Fruit fly (Drosophila melanogaster) whole organism, embryonic: ENCODE measurements around the gene yellow-f.
A peak's percentile ranks its signal among the peaks of the same experiment; 100 is the strongest.

Source experiments
- Awh ChIP-seq: fragments of 200-800 bp; sonication (Bioruptor generic); IDR thresholded peaks from 2 replicates; pipeline ENCODE4, ENCODE4 v1.3.6; 2022; ENCODE audit warnings: missing biosample characterization, missing genetic modification characterization
- Bteb2 ChIP-seq: fragments of 200-800 bp; sonication (Bioruptor generic); optimal IDR thresholded peaks from 2 replicates; lab custom pipeline; 2016; ENCODE audit warnings: missing biosample characterization, missing genetic modification characterization
- CG12769 ChIP-seq: fragments of 200-800 bp; sonication (Bioruptor generic); optimal IDR thresholded peaks from 2 replicates; lab custom pipeline; 2019; ENCODE audit warnings: missing biosample characterization, mild to moderate bottlenecking, missing genetic modification characterization, moderate library complexity
- CG13287 ChIP-seq: fragments of 200-800 bp; sonication (Bioruptor generic); IDR thresholded peaks from 2 replicates; pipeline ENCODE4 v1.3.6; 2022; ENCODE audit warnings: missing biosample characterization, missing genetic modification characterization; ENCODE audit not compliant: partially characterized antibody
- CG14710 ChIP-seq: fragments of 200-800 bp; sonication (Bioruptor generic); optimal IDR thresholded peaks from 3 replicates; lab custom pipeline; 2019; ENCODE audit warnings: missing biosample characterization, mild to moderate bottlenecking, missing genetic modification characterization, moderate library complexity
- CG14860 ChIP-seq: fragments of 200-800 bp; sonication (Bioruptor generic); IDR thresholded peaks from 3 replicates; pipeline ENCODE4 v1.3.6; 2022; ENCODE audit warnings: missing biosample characterization, missing genetic modification characterization; ENCODE audit not compliant: partially characterized antibody
- CG18011 ChIP-seq: fragments of 200-800 bp; sonication (Bioruptor generic); optimal IDR thresholded peaks from 2 replicates; lab custom pipeline; 2017; ENCODE audit warnings: missing biosample characterization, missing genetic modification characterization, mild to moderate bottlenecking, moderate library complexity, missing genotype
- CG2712 ChIP-seq: fragments of 200-800 bp; optimal IDR thresholded peaks from 3 replicates; lab custom pipeline; 2019; ENCODE audit warnings: missing biosample characterization, mild to moderate bottlenecking, missing genetic modification characterization, moderate library complexity
- CG2875 ChIP-seq: fragments of 200-800 bp; sonication (Bioruptor generic); optimal IDR thresholded peaks from 2 replicates; lab custom pipeline; 2017; ENCODE audit warnings: missing biosample characterization, mild to moderate bottlenecking, missing genetic modification characterization, missing genetic modification reagents
- CG3726 ChIP-seq: fragments of 200-800 bp; sonication (Bioruptor generic); IDR thresholded peaks from 3 replicates; pipeline ENCODE4, ENCODE4 v1.3.6; 2022; ENCODE audit warnings: missing biosample characterization, missing genetic modification characterization
- CG4854 ChIP-seq: fragments of 200-800 bp; sonication (Bioruptor generic); optimal IDR thresholded peaks from 2 replicates; lab custom pipeline; 2016; ENCODE audit warnings: missing biosample characterization, missing genetic modification characterization, inconsistent platforms
- CG6175 ChIP-seq: fragments of 200-800 bp; sonication (Bioruptor generic); IDR thresholded peaks from 3 replicates; pipeline ENCODE4 v1.3.6; 2022; ENCODE audit warnings: missing biosample characterization, missing genetic modification characterization
- CG6654 ChIP-seq: fragments of 200-800 bp; sonication (Bioruptor generic); optimal IDR thresholded peaks from 2 replicates; lab custom pipeline; 2017; ENCODE audit warnings: missing biosample characterization, mild to moderate bottlenecking, missing genetic modification characterization
- CG7372 ChIP-seq: fragments of 200-800 bp; sonication (Bioruptor generic); IDR thresholded peaks from 2 replicates; pipeline ENCODE4 v1.3.6; 2022; ENCODE audit warnings: missing biosample characterization, missing genetic modification characterization
- CG7928 ChIP-seq: fragments of 200-800 bp; sonication (Bioruptor generic); optimal IDR thresholded peaks from 2 replicates; lab custom pipeline; 2017; ENCODE audit warnings: missing biosample characterization, mild to moderate bottlenecking, missing genetic modification characterization
- CG8281 ChIP-seq: fragments of 200-800 bp; sonication (Bioruptor generic); optimal IDR thresholded peaks from 2 replicates; lab custom pipeline; 2018; ENCODE audit warnings: missing biosample characterization, mild to moderate bottlenecking, missing genetic modification characterization, moderate library complexity
- CG8290 ChIP-seq, 3 experiments: fragments of 200-800 bp; sonication (Bioruptor generic); optimal IDR thresholded peaks; 2 replicates each; lab custom pipeline; 2016 to 2019; ENCODE audit warnings: missing biosample characterization in 3 of 3, missing genetic modification characterization in 3 of 3, mild to moderate bottlenecking in 2 of 3, moderate library complexity in 1 of 3
- CG8478 ChIP-seq: fragments of >200 bp; optimal IDR thresholded peaks from 2 replicates; lab custom pipeline; 2018
- CG9437 ChIP-seq: fragments of 200-800 bp; sonication (Bioruptor generic); optimal IDR thresholded peaks from 2 replicates; lab custom pipeline; 2018; ENCODE audit warnings: missing biosample characterization, mild to moderate bottlenecking, missing genetic modification characterization
- CG9817 ChIP-seq: fragments of 200-800 bp; sonication (Bioruptor generic); optimal IDR thresholded peaks from 2 replicates; lab custom pipeline; 2018; ENCODE audit warnings: missing biosample characterization, mild to moderate bottlenecking, missing genetic modification characterization, moderate library complexity
- Hr78 ChIP-seq, 2 experiments: fragments of 200-800 bp in 1 of 2; fragments of >200 bp in 1 of 2; sonication (Bioruptor generic) in 1 of 2; optimal IDR thresholded peaks; 2 replicates each; lab custom pipeline; 2017 to 2019; ENCODE audit warnings: missing biosample characterization in 2 of 2, missing genetic modification characterization in 2 of 2, mild to moderate bottlenecking in 1 of 2, moderate library complexity in 1 of 2
- MBD-R2 ChIP-seq: fragments of 200-800 bp; sonication (Bioruptor generic); IDR thresholded peaks from 2 replicates; pipeline ENCODE4 v1.3.6; 2022; ENCODE audit warnings: missing biosample characterization, missing genetic modification characterization
- Med ChIP-seq: fragments of 200-800 bp; sonication (Bioruptor generic); peaks from one replicate; lab custom pipeline; 2016; ENCODE audit warnings: missing biosample characterization, missing genetic modification characterization, mild to moderate bottlenecking, inconsistent platforms, moderate library complexity
- Mrtf ChIP-seq: fragments of 200-800 bp; sonication (Bioruptor generic); IDR thresholded peaks from 3 replicates; pipeline ENCODE4 v1.3.6; 2022; ENCODE audit warnings: missing biosample characterization, missing genetic modification characterization
- Sox102F ChIP-seq: fragments of 200-800 bp; sonication (Bioruptor generic); optimal IDR thresholded peaks from 2 replicates; lab custom pipeline; 2018; ENCODE audit warnings: missing biosample characterization, mild to moderate bottlenecking, missing genetic modification characterization, moderate library complexity
- Taf1 ChIP-seq: fragments of 200-800 bp; sonication (Bioruptor generic); IDR thresholded peaks from 2 replicates; pipeline ENCODE4 v1.3.6; 2022; ENCODE audit warnings: missing biosample characterization, missing genetic modification characterization
- Trl ChIP-seq, 3 experiments: fragments of >200 bp in 2 of 3; fragments of 200-800 bp in 1 of 3; sonication (Bioruptor generic) in 1 of 3; optimal IDR thresholded peaks; 2 replicates in 1 of 3; 3 replicates in 2 of 3; lab custom pipeline; 2016 to 2017; ENCODE audit warnings: missing biosample characterization in 1 of 3, missing genetic modification characterization in 1 of 3
- al ChIP-seq: fragments of 200-800 bp; sonication (Bioruptor generic); IDR thresholded peaks from 2 replicates; pipeline ENCODE4 v1.3.6; 2022; ENCODE audit warnings: missing biosample characterization, missing genetic modification characterization
- amos ChIP-seq: fragments of 200-800 bp; sonication (Bioruptor generic); IDR thresholded peaks from 2 replicates; pipeline ENCODE4 v1.3.6; 2022; ENCODE audit warnings: missing biosample characterization, missing genetic modification characterization; ENCODE audit not compliant: partially characterized antibody
- ap ChIP-seq: fragments of 200-800 bp; sonication (Bioruptor generic); IDR thresholded peaks from 2 replicates; pipeline ENCODE4 v1.3.6; 2022; ENCODE audit warnings: missing biosample characterization, missing genetic modification characterization
- ato ChIP-seq: fragments of 200-800 bp; sonication (Bioruptor generic); IDR thresholded peaks from 2 replicates; pipeline ENCODE4 v1.3.6; 2022; ENCODE audit warnings: missing biosample characterization, missing genetic modification characterization; ENCODE audit not compliant: partially characterized antibody
- bsh ChIP-seq, 2 experiments: fragments of 200-800 bp; sonication (Bioruptor generic); optimal IDR thresholded peaks; 2 replicates each; lab custom pipeline; 2017 to 2018; ENCODE audit warnings: mild to moderate bottlenecking in 2 of 2, missing biosample characterization in 2 of 2, missing genetic modification characterization in 2 of 2, moderate library complexity in 1 of 2
- chinmo ChIP-seq: fragments of 200-800 bp; sonication (Bioruptor generic); IDR thresholded peaks from 4 replicates; pipeline ENCODE4 v1.3.6; 2022; ENCODE audit warnings: missing biosample characterization, missing genetic modification characterization; ENCODE audit not compliant: partially characterized antibody
- cwo ChIP-seq: fragments of 200-800 bp; sonication (Bioruptor generic); optimal IDR thresholded peaks from 3 replicates; lab custom pipeline; 2017; ENCODE audit warnings: missing biosample characterization, missing genetic modification characterization, mild to moderate bottlenecking, moderate library complexity, missing genetic modification reagents
- eve ChIP-seq, 2 experiments: fragments of >200 bp; optimal IDR thresholded peaks; 2 replicates each; lab custom pipeline; 2017; ENCODE audit warnings: missing biosample characterization in 2 of 2, missing genetic modification characterization in 2 of 2
- ewg ChIP-seq: fragments of 200-800 bp; sonication (Bioruptor generic); optimal IDR thresholded peaks from 3 replicates; lab custom pipeline; 2017; ENCODE audit warnings: mild to moderate bottlenecking, missing biosample characterization, missing genetic modification reagents, missing genetic modification characterization
- fd3F ChIP-seq: fragments of 200-800 bp; sonication (Bioruptor generic); optimal IDR thresholded peaks from 2 replicates; lab custom pipeline; 2018; ENCODE audit warnings: missing biosample characterization, mild to moderate bottlenecking, missing genetic modification characterization, moderate library complexity
- fd64A ChIP-seq: fragments of 200-800 bp; sonication (Bioruptor generic); optimal IDR thresholded peaks from 3 replicates; lab custom pipeline; 2018; ENCODE audit warnings: missing biosample characterization, mild to moderate bottlenecking, missing genetic modification characterization
- her ChIP-seq: fragments of 200-800 bp; sonication (Bioruptor generic); optimal IDR thresholded peaks from 2 replicates; lab custom pipeline; 2016; ENCODE audit warnings: missing biosample characterization, missing genetic modification characterization
- ind ChIP-seq: fragments of 200-800 bp; sonication (Bioruptor generic); optimal IDR thresholded peaks from 3 replicates; lab custom pipeline; 2016; ENCODE audit warnings: missing biosample characterization, missing genetic modification characterization
- jigr1 ChIP-seq: fragments of 200-800 bp; sonication (Bioruptor generic); IDR thresholded peaks from 3 replicates; pipeline ENCODE4 v1.3.6; 2022; ENCODE audit warnings: missing biosample characterization, missing genetic modification characterization
- lola ChIP-seq, 3 experiments: fragments of >200 bp in 2 of 3; fragments of 200-800 bp in 1 of 3; sonication (Bioruptor generic) in 1 of 3; optimal IDR thresholded peaks; 2 replicates each; lab custom pipeline; 2017 to 2019; ENCODE audit warnings: missing biosample characterization in 3 of 3, missing genetic modification characterization in 3 of 3, mild to moderate bottlenecking in 1 of 3, moderate library complexity in 1 of 3
- mirr ChIP-seq: fragments of 200-800 bp; sonication (Bioruptor generic); optimal IDR thresholded peaks from 3 replicates; lab custom pipeline; 2018; ENCODE audit warnings: missing biosample characterization, mild to moderate bottlenecking, missing genetic modification characterization
- pita ChIP-seq: fragments of 200-800 bp; sonication (Bioruptor generic); optimal IDR thresholded peaks from 2 replicates; lab custom pipeline; 2017; ENCODE audit warnings: missing biosample characterization, mild to moderate bottlenecking, missing genetic modification characterization
- sima ChIP-seq: fragments of 200-800 bp; sonication (Bioruptor generic); optimal IDR thresholded peaks from 2 replicates; lab custom pipeline; 2016; ENCODE audit warnings: missing biosample characterization, missing genetic modification characterization
- so ChIP-seq: fragments of 200-800 bp; sonication (Bioruptor generic); IDR thresholded peaks from 3 replicates; pipeline ENCODE4 v1.3.6; 2022; ENCODE audit warnings: missing biosample characterization, missing genetic modification characterization
- trh ChIP-seq: fragments of 200-800 bp; sonication (Bioruptor generic); optimal IDR thresholded peaks from 2 replicates; lab custom pipeline; 2016; ENCODE audit warnings: missing biosample characterization, missing genetic modification characterization
- twi ChIP-seq: fragments of 200-800 bp; optimal IDR thresholded peaks from 2 replicates; lab custom pipeline; 2019; ENCODE audit warnings: missing biosample characterization, mild to moderate bottlenecking, missing genetic modification characterization, moderate library complexity

yellow-f gene

DNA sequence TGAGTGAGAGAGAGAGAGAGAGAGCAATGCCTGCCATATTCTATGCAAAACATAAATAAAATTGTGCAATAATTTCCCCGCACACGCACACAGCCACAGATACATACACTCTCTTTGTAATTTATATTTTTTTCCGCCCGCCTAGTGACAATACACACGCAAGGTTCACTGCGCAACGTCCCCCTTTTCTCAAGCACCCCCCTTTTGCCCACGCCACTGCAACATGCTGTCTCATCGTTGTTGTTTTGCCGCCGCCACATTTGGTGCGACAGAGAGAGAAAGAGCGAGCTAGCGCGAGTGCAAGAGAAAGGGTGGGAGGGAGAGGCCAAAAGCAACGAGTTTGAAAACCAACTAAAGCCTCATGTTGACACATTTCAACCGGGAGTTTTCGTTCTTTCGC lies 19.4 kb upstream of the yellow-f start (continued):
- TF ChIP-seq CG18011 (GFP tag; lab: Kevin White, UChicago) (no peak), pita (GFP tag; lab: Kevin White, UChicago) (no peak), lola (GFP tag; optimal IDR thresholded peaks at IDR 0.05; lab: Kevin White, UChicago) (peak in 1 of 3 experiments; percentile 3), ap (peak; percentile 62), CG14860 (GFP tag; lab: Robert Waterston, UW) (no peak), CG9817 (tag; lab: Kevin White, UChicago) (peak; percentile 33), CG6654 (GFP tag; lab: Kevin White, UChicago) (no peak), her (GFP tag; lab: Kevin White, UChicago) (peak; percentile 20), eve (GFP tag; optimal IDR thresholded peaks at IDR 0.05; lab: Kevin White, UChicago) (no peak), bsh (GFP tag; optimal IDR thresholded peaks at IDR 0.05; lab: Kevin White, UChicago) (peak in 1 of 2 experiments; percentile 45), CG8478 (peak; percentile 89), fd3F (no peak), CG6175 (GFP tag; lab: Robert Waterston, UW) (0 out of 3 replicates have a peak, but pooled peaks have one; percentile 65), CG8281 (tag; lab: Kevin White, UChicago) (no peak), ato (GFP tag; lab: Robert Waterston, UW) (no peak), Taf1 (GFP tag; lab: Robert Waterston, UW) (no peak), chinmo (GFP tag; lab: Robert Waterston, UW) (0 out of 4 replicates have a peak, but pooled peaks have one; percentile 67), CG7928 (GFP tag; lab: Kevin White, UChicago) (no peak), CG3726 (no peak), CG14710 (tag; lab: Kevin White, UChicago) (no peak), CG9437 (GFP tag; lab: Kevin White, UChicago) (peak; percentile 5), CG4854 (GFP tag; lab: Kevin White, UChicago) (peak; percentile 25), cwo (GFP tag; lab: Kevin White, UChicago) (peak; percentile 73), trh (peak; percentile 23), MBD-R2 (GFP tag; lab: Robert Waterston, UW) (peak; percentile 35; the same call in 1 of the 2 replicates), so (GFP tag; lab: Robert Waterston, UW) (0 out of 3 replicates have a peak, but pooled peaks have one; percentile 47), Med (GFP tag; lab: Kevin White, UChicago) (peak; percentile 96), Mrtf (GFP tag; lab: Robert Waterston, UW) (0 out of 3 replicates have a peak, but pooled peaks have one; percentile 23), CG8290 (GFP tag; optimal IDR thresholded peaks at IDR 0.05; lab: Kevin White, UChicago) (no peak), CG8290 (tag; optimal IDR thresholded peaks at IDR 0.05; lab: Kevin White, UChicago) (peak in 1 of 2 experiments; percentile 77), al (GFP tag; lab: Robert Waterston, UW) (0 out of 2 replicates have a peak, but pooled peaks have one; percentile 15), Sox102F (GFP tag; lab: Kevin White, UChicago) (no peak), CG7372 (GFP tag; lab: Robert Waterston, UW) (peak; percentile 7; the same call in 1 of the 2 replicates), Trl (optimal IDR thresholded peaks at IDR 0.05; lab: Kevin White, UChicago) (peak; percentile 51 to 75), Trl (GFP tag; optimal IDR thresholded peaks at IDR 0.05; lab: Kevin White, UChicago) (peak; percentile 16), CG2712 (tag; lab: Kevin White, UChicago) (peak; percentile 36), Hr78 (GFP tag; optimal IDR thresholded peaks at IDR 0.05; lab: Kevin White, UChicago) (peak in 1 of 2 experiments; percentile 11), amos (no peak), sima (GFP tag; lab: Kevin White, UChicago) (no peak), CG13287 (GFP tag; lab: Robert Waterston, UW) (no peak), jigr1 (no peak), CG2875 (GFP tag; lab: Kevin White, UChicago) (no peak), twi (tag; lab: Kevin White, UChicago) (peak; percentile 18), Awh (peak; percentile 78), ewg (GFP tag; lab: Kevin White, UChicago) (peak; percentile 88), mirr (peak; percentile 3), Bteb2 (GFP tag; lab: Kevin White, UChicago) (no peak), CG12769 (no peak), ind (GFP tag; lab: Kevin White, UChicago) (peak; percentile 60), fd64A (GFP tag; lab: Kevin White, UChicago) (peak; percentile 0)
